Fruit fly (Drosophila melanogaster) Kc167 (cell line): ENCODE measurements around the gene Spt7.

Experiments used
- Myc ChIP-seq: fragments of >200 bp; optimal IDR thresholded peaks from 2 replicates; lab custom pipeline; 2017; ENCODE audit warnings: missing external identifiers
- Sin3A ChIP-seq: fragments of >200 bp; optimal IDR thresholded peaks from 2 replicates; lab custom pipeline; 2018; ENCODE audit warnings: missing external identifiers
- h ChIP-seq: fragments of >200 bp; optimal IDR thresholded peaks from 3 replicates; lab custom pipeline; 2018; ENCODE audit warnings: missing external identifiers
- insv ChIP-seq: fragments of >200 bp; optimal IDR thresholded peaks from 3 replicates; lab custom pipeline; 2018; ENCODE audit warnings: missing external identifiers
- psq ChIP-seq: fragments of >200 bp; optimal IDR thresholded peaks from 2 replicates; lab custom pipeline; 2017; ENCODE audit warnings: missing external identifiers
- ttk ChIP-seq: sonication (Bioruptor generic); optimal IDR thresholded peaks from 2 replicates; lab custom pipeline; 2017; ENCODE audit warnings: missing external identifiers

Spt7 gene

DNA sequence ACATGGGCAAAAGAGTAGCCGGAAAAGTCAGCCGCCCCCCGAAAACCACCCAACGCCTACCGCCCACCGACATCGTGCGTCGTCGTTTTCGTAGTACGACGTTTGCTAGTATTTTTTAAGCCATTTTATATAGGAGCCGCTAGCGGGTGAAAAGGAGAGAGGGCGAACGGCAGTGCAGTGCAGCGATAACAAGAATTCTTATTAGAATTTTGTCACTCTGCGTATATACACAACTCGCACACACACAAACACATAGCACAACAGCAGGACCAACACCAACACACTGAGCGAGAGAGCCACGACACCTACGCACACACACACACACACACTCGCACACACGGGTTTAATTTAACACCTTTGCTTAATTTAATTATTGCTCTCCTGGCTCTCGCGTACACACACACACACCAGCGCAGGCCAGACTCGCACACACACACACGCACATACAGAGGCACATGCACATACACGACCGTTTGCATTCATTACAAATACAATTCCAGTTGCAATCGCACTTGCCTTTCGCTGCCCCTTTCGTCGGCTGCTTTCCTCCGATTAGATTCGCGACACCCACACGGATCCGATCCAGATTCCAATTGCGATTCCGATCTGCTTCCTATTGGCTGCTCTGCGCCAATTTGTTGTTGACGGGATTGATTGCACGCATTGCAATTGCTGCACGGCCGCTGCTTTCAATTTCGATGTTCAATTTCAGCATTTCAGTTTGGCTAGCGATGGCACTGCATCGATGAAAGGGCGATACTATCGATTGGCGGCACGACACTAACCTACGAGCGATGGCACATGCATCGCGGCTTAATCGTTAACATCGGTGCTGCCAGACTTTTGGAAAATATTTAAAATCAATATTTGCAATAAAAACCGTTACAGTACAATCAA lies 23.2 kb upstream of the Spt7 start, which contains the start of gene Socs16D:
Gene Socs16D (minus strand): TSS at position 758 of the 897 bp plus-strand sequence.
- TF ChIP-seq Myc (lab: Kevin White, UChicago) (no peak), insv (lab: Kevin White, UChicago) (peak; percentile 100)

DNA sequence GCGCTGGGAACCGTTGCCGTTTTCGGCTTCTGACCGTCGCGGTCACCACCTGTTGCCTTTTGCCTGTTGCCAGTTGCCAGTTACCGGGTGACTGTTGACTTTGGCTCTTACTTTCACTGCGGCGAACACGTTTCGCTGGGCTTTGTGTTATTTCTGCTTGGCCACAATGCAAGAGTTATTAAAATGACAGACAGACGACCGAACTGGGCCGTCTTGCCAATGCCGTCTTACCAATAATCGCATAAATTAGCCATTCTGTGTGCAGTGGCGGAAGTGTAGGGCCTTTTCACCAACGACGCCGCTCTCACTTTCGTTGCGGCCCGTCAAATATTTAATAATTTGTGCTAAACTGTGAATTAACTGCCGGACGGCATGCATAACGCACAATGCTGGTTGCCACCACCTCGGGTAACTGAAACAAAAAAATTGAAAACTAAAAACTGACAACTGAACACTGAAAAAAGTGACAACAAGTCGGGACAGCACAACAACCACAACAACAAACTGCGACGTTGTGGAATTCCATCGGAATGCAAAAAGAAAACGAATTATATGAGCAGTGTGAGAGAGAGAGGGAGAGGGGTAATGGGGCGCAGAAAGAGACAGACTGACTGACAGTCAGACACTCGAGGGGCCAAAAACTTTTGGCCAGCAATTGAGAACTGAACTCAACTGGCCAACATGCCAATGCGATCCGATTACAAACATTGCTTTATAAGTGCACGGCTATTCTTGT lies 21.8 kb upstream of the Spt7 start:
- no peak for TF ChIP-seq Sin3A (lab: Kevin White, UChicago)

DNA sequence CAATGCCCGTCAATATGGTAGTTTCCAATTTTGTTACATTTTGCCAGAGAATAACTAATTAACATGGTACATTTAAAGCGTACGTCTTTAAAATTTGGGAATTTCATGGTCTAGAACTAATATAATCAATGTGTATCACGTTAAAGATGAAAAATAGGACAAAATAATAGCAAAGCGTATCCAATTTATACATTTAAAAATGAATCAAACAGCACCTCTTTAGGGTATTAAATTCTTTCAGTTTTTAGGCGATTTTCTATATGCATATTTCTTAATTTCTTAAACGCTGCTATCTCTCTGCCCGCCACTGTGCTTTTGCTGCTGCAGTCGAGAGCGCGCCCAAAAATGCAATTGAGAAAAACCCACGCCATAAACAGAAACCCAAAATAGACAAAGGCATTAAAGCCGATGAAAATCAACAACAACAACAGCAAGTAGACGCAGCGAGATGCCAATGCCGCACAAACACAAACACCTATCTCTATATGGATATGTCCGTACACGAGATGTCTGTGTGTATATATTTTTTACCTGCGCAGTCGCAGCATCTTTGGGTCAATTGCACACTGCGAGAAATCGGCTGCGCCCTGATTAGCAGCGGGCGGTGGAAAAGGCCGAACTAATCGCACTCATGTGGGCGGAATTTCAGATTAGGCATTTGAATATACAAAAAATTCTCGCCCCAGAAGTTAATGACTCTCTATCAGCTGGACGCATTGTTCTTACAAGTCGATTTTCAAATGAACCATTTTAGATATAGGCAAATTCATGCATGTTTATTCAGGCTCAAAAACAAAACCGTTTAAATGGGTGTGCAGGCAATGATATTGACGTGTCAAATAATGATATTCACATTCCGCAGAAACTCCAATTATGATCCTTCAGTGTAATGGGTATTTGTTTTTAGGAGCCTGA lies 20.9 kb upstream of the Spt7 start:
- TF ChIP-seq Sin3A (lab: Kevin White, UChicago) (no peak), h (no peak), insv (lab: Kevin White, UChicago) (no peak), Myc (lab: Kevin White, UChicago) (no peak), psq (no peak), ttk (lab: Kevin White, UChicago) (no peak)

DNA sequence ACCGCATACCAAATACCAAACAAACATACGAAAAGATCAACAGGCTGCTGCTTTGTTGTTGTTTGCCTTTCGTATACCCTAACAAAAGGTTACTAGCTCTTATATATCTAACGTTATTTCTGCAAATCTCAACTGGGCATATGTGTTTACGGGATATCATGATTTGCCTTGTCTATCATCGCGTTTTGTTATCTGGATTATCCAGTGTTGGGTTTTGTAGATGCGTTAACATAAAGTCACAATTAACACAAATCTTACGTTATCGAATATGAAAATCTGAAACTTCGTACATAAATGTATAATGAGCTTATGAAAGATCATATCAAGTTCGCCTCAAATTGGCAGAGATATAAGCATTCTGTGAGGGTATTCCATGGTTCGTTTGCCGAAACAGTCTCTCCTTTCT lies 20.0 kb upstream of the Spt7 start:
- TF ChIP-seq Myc (lab: Kevin White, UChicago) (no peak), h (no peak), insv (lab: Kevin White, UChicago) (no peak), Sin3A (lab: Kevin White, UChicago) (no peak), ttk (lab: Kevin White, UChicago) (no peak), psq (no peak)

DNA sequence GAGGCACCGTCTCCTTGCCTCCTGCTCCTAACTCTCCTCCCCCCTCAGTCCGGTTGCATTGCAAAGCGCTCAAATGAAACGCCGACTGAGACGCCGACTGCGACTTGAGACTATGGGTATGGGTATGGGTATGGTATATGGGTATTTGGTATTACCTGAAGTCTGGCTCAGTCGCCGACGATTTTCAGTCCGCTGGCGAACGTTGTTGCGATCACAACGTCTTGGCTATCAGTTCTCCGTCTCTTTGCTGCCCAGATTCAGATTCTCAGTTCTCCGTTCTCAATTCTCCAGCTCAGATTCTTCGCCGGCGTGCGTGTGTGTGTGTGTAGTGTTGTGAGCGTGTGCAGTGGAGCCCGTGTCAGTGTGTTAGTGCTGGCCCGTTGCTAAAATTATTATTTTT lies 19.6 kb upstream of the Spt7 start, which contains the start of gene CG6398:
Gene CG6398 (plus strand): TSS at position 185 of the 400 bp plus-strand sequence.
- no peak for TF ChIP-seq Sin3A (lab: Kevin White, UChicago)
- TF ChIP-seq psq, result no peak
- no peak for TF ChIP-seq h
- no peak for TF ChIP-seq insv (lab: Kevin White, UChicago)

DNA sequence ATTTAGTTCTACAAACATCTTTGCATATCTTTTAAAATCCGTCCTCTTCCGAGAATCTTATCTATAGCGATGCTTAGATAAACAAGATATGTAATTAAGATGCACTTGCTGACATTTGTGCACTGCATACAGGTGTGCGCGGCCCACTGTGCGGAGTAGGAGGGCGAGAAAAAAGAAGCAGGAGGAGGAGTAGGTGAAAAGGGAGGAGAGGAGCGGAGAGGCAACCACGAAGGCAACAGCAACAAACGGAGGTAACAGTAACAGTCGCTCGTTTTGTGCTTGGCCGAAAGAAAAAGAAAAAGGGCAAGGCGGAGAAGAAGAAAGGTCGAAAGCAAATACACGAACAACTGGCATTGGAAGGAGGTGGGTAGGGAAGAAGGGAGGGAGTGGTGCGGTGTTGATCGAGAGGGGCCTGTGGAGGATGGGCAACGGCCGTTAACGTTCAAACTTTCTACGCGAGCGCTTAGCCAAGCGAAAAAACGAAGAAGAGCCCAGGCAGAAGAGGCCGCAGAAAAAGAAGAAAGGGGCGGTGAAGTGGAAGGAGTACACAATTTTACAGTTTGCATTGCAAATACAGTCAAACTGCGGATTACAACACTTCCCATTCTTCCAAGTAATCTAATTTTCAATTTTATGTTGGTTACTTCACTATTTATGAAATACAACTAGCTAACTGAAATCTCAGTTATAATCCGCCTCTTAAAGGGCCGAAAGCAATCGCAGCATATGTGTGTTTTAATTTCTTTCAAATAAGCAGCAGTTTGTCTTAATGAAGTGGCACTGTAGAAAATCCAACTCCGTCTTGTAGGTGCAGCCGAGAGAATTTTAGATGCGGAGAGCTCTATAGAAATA lies 17.9 kb upstream of the Spt7 start:
- TF ChIP-seq psq (no peak), ttk (lab: Kevin White, UChicago) (no peak), insv (lab: Kevin White, UChicago) (no peak), Sin3A (lab: Kevin White, UChicago) (no peak), Myc (lab: Kevin White, UChicago) (no peak), h (no peak)

DNA sequence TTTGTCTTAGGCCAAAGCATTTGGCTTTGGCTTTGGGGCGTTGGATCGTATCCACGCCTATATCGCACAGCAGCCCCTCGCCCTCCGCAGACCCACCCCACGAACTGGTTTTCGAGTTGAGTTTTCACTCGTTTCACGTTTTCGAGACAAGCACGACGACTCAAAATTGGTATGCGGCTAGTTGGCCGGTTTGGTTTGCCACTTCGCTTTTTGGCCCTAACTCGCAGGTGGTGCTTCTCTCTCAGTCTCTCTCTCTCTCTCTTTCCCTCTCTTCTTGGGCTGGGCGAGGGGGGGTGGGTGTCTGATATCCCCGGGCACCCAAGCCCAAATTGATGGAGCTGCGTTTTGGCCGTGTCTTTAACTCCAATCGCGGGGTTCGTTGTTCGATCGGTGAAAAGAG lies 16.3 kb upstream of the Spt7 start:
- TF ChIP-seq Sin3A (lab: Kevin White, UChicago), result no peak
- TF ChIP-seq Myc (lab: Kevin White, UChicago), result no peak
- no peak for TF ChIP-seq insv (lab: Kevin White, UChicago)
- TF ChIP-seq ttk (lab: Kevin White, UChicago), result no peak
- no peak for TF ChIP-seq psq
- TF ChIP-seq h, result no peak

DNA sequence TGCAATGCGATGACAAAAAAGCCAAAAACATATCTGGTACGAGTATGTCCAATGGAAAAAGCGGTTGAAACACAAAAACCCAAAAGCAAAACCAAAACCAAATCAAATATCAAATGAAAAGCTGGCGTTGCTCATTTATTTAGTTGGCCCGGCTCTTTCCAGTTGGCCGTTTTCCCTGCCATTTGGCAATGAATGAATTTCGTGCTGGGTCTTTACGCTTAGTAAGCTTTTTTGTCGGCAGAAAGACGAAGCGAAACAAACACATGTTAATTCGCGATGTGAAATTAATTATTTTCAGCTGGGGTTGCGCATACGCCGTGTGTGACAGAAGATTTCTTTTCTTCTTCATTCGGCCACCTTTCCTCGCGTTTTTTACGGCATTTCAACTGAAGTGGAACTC lies 15.5 kb upstream of the Spt7 start:
- TF ChIP-seq Myc (lab: Kevin White, UChicago) (no peak), Sin3A (lab: Kevin White, UChicago) (no peak), h (no peak), insv (lab: Kevin White, UChicago) (no peak), ttk (lab: Kevin White, UChicago) (no peak), psq (no peak)

DNA sequence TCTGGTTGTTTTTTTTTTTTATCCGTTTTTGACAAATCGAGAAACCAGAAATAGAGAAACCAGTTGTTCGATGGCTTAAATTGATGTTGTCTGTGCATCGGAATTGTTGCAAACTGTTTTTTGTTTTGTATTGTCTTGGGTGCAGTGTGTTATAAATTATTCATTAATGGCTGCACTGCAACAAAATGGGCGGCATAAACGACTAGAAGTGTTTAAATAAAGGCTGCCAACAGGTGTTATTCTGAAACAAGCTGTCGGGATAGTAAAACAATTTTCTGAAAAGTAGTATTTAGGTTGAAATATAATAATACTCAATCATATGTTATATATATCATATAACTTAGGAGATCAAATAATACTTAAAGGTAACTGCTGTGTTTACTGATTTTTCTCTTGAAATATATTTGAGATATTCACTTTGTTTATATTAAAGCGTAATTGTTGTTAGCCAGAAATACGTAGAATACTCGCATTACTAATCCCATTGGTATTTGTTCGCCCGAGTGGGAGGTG lies 13.8 kb upstream of the Spt7 start:
- TF ChIP-seq ttk (lab: Kevin White, UChicago) (no peak), psq (no peak), insv (lab: Kevin White, UChicago) (no peak), Sin3A (lab: Kevin White, UChicago) (no peak), Myc (lab: Kevin White, UChicago) (no peak), h (no peak)

DNA sequence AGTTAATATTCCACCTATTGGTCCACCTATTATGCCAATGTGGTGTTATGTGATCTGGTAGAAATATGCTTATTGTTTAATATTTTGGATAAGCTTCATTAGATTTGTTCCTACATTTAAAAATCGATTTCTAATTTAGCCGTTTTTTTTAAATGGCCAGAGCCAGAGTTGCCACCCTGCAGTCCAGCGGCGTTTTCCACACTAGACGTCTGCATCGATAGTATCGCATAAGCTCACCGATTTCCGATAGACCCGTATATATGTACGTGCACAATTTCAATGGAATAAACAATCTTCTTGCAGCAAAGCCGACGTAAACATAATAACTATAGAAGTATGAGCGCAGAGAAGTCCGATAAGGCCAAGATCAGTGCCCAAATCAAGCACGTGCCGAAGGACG lies 8.3 kb upstream of the Spt7 start, which contains the start of gene Taf9:
Gene Taf9 (plus strand): TSS at position 239 of the 400 bp plus-strand sequence.
- TF ChIP-seq h (no peak), insv (lab: Kevin White, UChicago) (no peak), psq (no peak), Sin3A (lab: Kevin White, UChicago) (no peak), Myc (lab: Kevin White, UChicago) (no peak), ttk (lab: Kevin White, UChicago) (no peak)

DNA sequence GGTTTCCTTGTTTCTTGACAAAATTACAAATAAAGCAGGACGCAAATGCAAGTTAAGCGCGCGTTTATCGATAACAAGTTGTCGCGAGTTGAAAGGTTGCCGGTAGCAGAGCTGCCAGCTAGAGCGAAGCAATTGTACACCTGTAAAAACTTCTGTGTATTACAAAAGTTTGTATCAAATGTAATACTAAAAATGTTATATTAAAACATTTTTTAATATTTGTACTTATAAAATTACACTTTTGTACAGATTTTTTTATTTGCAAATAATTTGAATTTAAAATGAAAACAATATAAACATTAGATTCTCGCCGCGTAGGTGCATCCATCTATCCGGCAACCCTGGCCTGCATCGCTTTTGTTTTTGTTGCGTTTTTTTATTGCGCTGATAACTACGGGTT lies 5.6 kb upstream of the Spt7 start, which contains the start of the genes CG8142 and Ucp4A:
Gene CG8142 (minus strand): TSS at position 82 of the 400 bp plus-strand sequence.
Gene Ucp4A (plus strand): TSS at position 327 of the 400 bp plus-strand sequence.
- no peak for TF ChIP-seq psq
- no peak for TF ChIP-seq ttk (lab: Kevin White, UChicago)
- TF ChIP-seq h, result no peak
- TF ChIP-seq Sin3A (lab: Kevin White, UChicago), result no peak
- TF ChIP-seq Myc (lab: Kevin White, UChicago), result no peak
